Fruit fly (Drosophila melanogaster): ENCODE data around the gene CG9922.

The CG9922 gene

dm6 chr3R:14031531-14032414, 4.4 kb downstream of the CG9922 start, which contains the start of the genes rdx and CG3061 (continued):
- TF ChIP-seq CG18599 (GFP tag; optimal IDR thresholded peaks at IDR 0.05): peak; percentile 72
- no peak for TF ChIP-seq CG9797 (GFP tag; optimal IDR thresholded peaks at IDR 0.05)
- no peak for TF ChIP-seq ci (GFP tag; IDR thresholded peaks at IDR 0.05)
- no peak for TF ChIP-seq inv (GFP tag; IDR thresholded peaks at IDR 0.05; ENCODE audit: partially characterized antibody)
- TF ChIP-seq HmgZ (tag; optimal IDR thresholded peaks at IDR 0.05): no peak
- peak; percentile 56 for TF ChIP-seq Xbp1 (GFP tag; optimal IDR thresholded peaks at IDR 0.05)
- no peak for TF ChIP-seq CG6813 (GFP tag; optimal IDR thresholded peaks at IDR 0.05)
- TF ChIP-seq CG3281 (GFP tag; optimal IDR thresholded peaks at IDR 0.05): peak; percentile 41
- peak; percentile 65 for TF ChIP-seq CG9727 (GFP tag; optimal IDR thresholded peaks at IDR 0.05)
- no peak for TF ChIP-seq hth (optimal IDR thresholded peaks at IDR 0.05)
- 0 out of 3 replicates have a peak, but pooled peaks have one; percentile 10 for TF ChIP-seq Opbp (GFP tag; IDR thresholded peaks at IDR 0.05; ENCODE audit: partially characterized antibody)
- peak; percentile 98 for TF ChIP-seq CG8478 (optimal IDR thresholded peaks at IDR 0.05)
- no peak for TF ChIP-seq slp2 (GFP tag; optimal IDR thresholded peaks at IDR 0.05)
- TF ChIP-seq Xrp1 (GFP tag; IDR thresholded peaks at IDR 0.05): peak; percentile 54; the same call in 1 of the 2 replicates
- no peak for TF ChIP-seq ase (GFP tag; IDR thresholded peaks at IDR 0.05)
- no peak for TF ChIP-seq ab (GFP tag; optimal IDR thresholded peaks at IDR 0.05)
- peak; percentile 23 for TF ChIP-seq CG11723 (GFP tag; optimal IDR thresholded peaks at IDR 0.05)
- TF ChIP-seq Camta (GFP tag; optimal IDR thresholded peaks at IDR 0.05): no peak
- TF ChIP-seq kay (GFP tag; optimal IDR thresholded peaks at IDR 0.05): no peak
- peak; percentile 0 for TF ChIP-seq Max (GFP tag; optimal IDR thresholded peaks at IDR 0.05)
- no peak for TF ChIP-seq Kr (GFP tag; optimal IDR thresholded peaks at IDR 0.05)
- TF ChIP-seq CG1792 (GFP tag; optimal IDR thresholded peaks at IDR 0.05): no peak
- no peak for TF ChIP-seq mirr (GFP tag; optimal IDR thresholded peaks at IDR 0.05)
- no peak for TF ChIP-seq Dad (GFP tag; optimal IDR thresholded peaks at IDR 0.05)
- peak; percentile 62 for TF ChIP-seq NfI (GFP tag; optimal IDR thresholded peaks at IDR 0.05)
- TF ChIP-seq CG30431 (GFP tag; optimal IDR thresholded peaks at IDR 0.05): peak; percentile 31
- TF ChIP-seq dati (GFP tag; IDR thresholded peaks at IDR 0.05): no peak
- no peak for TF ChIP-seq Taf1 (GFP tag; IDR thresholded peaks at IDR 0.05)
- TF ChIP-seq fd96Cb (tag; optimal IDR thresholded peaks at IDR 0.05): peak; percentile 37
- peak; percentile 31 for TF ChIP-seq CG17802 (tag; optimal IDR thresholded peaks at IDR 0.05)
- TF ChIP-seq wek (GFP tag; optimal IDR thresholded peaks at IDR 0.05): no peak
- TF ChIP-seq CG10654 (GFP tag; optimal IDR thresholded peaks at IDR 0.05): peak; percentile 45
- TF ChIP-seq Hr51 (GFP tag; optimal IDR thresholded peaks at IDR 0.05): peak; percentile 2 to 60
- no peak for TF ChIP-seq CG31365 (tag; optimal IDR thresholded peaks at IDR 0.05)
- TF ChIP-seq CG2116 (GFP tag; optimal IDR thresholded peaks at IDR 0.05): peak; percentile 98
- peak; percentile 82 for TF ChIP-seq CG12659 (GFP tag; optimal IDR thresholded peaks at IDR 0.05)
- TF ChIP-seq wdn (GFP tag; IDR thresholded peaks at IDR 0.05): no peak
- TF ChIP-seq CG6654 (GFP tag; optimal IDR thresholded peaks at IDR 0.05): peak; percentile 13
- TF ChIP-seq CG11456 (GFP tag; IDR thresholded peaks at IDR 0.05): no peak
- peak; percentile 81 for TF ChIP-seq sug (tag; optimal IDR thresholded peaks at IDR 0.05)
- TF ChIP-seq Poxn (GFP tag; IDR thresholded peaks at IDR 0.05): no peak
- TF ChIP-seq CG4730 (GFP tag; IDR thresholded peaks at IDR 0.05): 0 out of 2 replicates have a peak, but pooled peaks have one; percentile 21
- no peak for TF ChIP-seq cas (GFP tag; IDR thresholded peaks at IDR 0.05)
- peak; percentile 43 for TF ChIP-seq Chrac-16 (GFP tag; optimal IDR thresholded peaks at IDR 0.05)
- no peak for TF ChIP-seq MTF-1 (GFP tag; optimal IDR thresholded peaks at IDR 0.05; ENCODE audit: borderline replicate concordance)
- peak; percentile 70 for TF ChIP-seq CG6254 (GFP tag; optimal IDR thresholded peaks at IDR 0.05)
- peak; percentile 14; the same call in 1 of the 3 replicates for TF ChIP-seq CG34224 (GFP tag; IDR thresholded peaks at IDR 0.05; ENCODE audit: partially characterized antibody)
- TF ChIP-seq CG15269 (tag; optimal IDR thresholded peaks at IDR 0.05): peak; percentile 70
- peak; percentile 38 for TF ChIP-seq Med (GFP tag)
